Worm (Caenorhabditis elegans) whole organism, L4 larva: ENCODE data around the gene acc-3.

ENCODE experiments used
- ceh-20 ChIP-seq: fragments of 200-800 bp; sonication (Bioruptor generic); IDR thresholded peaks from 2 replicates; pipeline ENCODE4 v1.3.6; 2022; ENCODE audit warnings: missing genetic modification reagents, missing genetic modification characterization, missing compliant biosample characterization
- daf-16 ChIP-seq, 3 experiments: sonication (generic microtip); optimal IDR thresholded peaks; 2 replicates each; lab custom pipeline; 2016 to 2017; ENCODE audit warnings: missing genetic modification characterization in 3 of 3, missing genetic modification reagents in 3 of 3, mild to moderate bottlenecking in 2 of 3, missing compliant biosample characterization in 2 of 3, missing biosample characterization in 1 of 3, moderate library complexity in 1 of 3
- hif-1 ChIP-seq, 2 experiments: sonication (generic microtip); optimal IDR thresholded peaks; 2 replicates each; lab custom pipeline; 2016 to 2017; ENCODE audit warnings: missing compliant biosample characterization in 2 of 2, missing genetic modification characterization in 2 of 2, missing genetic modification reagents in 2 of 2, missing genotype in 2 of 2, mild to moderate bottlenecking in 1 of 2
- hlh-11 ChIP-seq: fragments of 200-800 bp; sonication (Bioruptor generic); optimal IDR thresholded peaks from 2 replicates; lab custom pipeline; 2018; ENCODE audit warnings: mild to moderate bottlenecking, missing genetic modification characterization, missing compliant biosample characterization
- hlh-30 ChIP-seq: sonication (generic microtip); optimal IDR thresholded peaks from 2 replicates; lab custom pipeline; 2017; ENCODE audit warnings: antibody characterized with exemption, mild to moderate bottlenecking, missing genetic modification characterization, missing compliant biosample characterization; ENCODE audit not compliant: insufficient read depth
- madf-5 ChIP-seq, 2 experiments: fragments of 200-800 bp; sonication (Bioruptor generic); IDR thresholded peaks; 2 replicates each; pipeline ENCODE4 v1.3.6; 2022; ENCODE audit warnings: missing compliant biosample characterization in 2 of 2, missing genetic modification characterization in 2 of 2
- nhr-28 ChIP-seq: fragments of 150-350 bp; optimal IDR thresholded peaks from 2 replicates; lab custom pipeline; 2014; ENCODE audit warnings: missing biosample characterization, missing genetic modification characterization
- pha-4 ChIP-seq, 2 experiments: fragments of 150-350 bp in 1 of 2; fragments of 200-800 bp in 1 of 2; sonication (Bioruptor generic) in 1 of 2; IDR thresholded peaks in 1 of 2; optimal IDR thresholded peaks in 1 of 2; 2 replicates each; pipeline versions ENCODE4 v1.3.6 to Lab custom; 2014 to 2022; ENCODE audit warnings: missing genetic modification characterization in 2 of 2, missing genetic modification reagents in 2 of 2, missing biosample characterization in 1 of 2, missing compliant biosample characterization in 1 of 2
- php-3 ChIP-seq: fragments of 200-800 bp; sonication (Bioruptor generic); IDR thresholded peaks from 2 replicates; pipeline ENCODE4 v1.3.6; 2022; ENCODE audit warnings: missing genetic modification reagents, missing genetic modification characterization, missing compliant biosample characterization
- pqm-1 ChIP-seq: sonication (generic microtip); optimal IDR thresholded peaks from 2 replicates; lab custom pipeline; 2017; ENCODE audit warnings: missing biosample characterization, missing genetic modification characterization
- unc-62 ChIP-seq, 3 experiments: fragments of 150-350 bp in 1 of 3; sonication (generic microtip); optimal IDR thresholded peaks in 2 of 3; peaks in 1 of 3; 1 replicate in 1 of 3; 2 replicates in 2 of 3; lab custom pipeline; 2014 to 2017; ENCODE audit warnings: missing biosample characterization in 3 of 3, missing genetic modification characterization in 3 of 3, missing genetic modification reagents in 3 of 3, missing genotype in 1 of 3
- zip-11 ChIP-seq: fragments of 200-800 bp; sonication (Bioruptor generic); IDR thresholded peaks from 2 replicates; pipeline ENCODE4 v1.3.6; 2022; ENCODE audit warnings: missing genetic modification characterization, missing compliant biosample characterization

The acc-3 gene

ce11 chrX:4676702-4677101, 50.6 kb downstream of the acc-3 start:
- TF ChIP-seq ceh-20 = no peak
- TF ChIP-seq pha-4 (GFP tag; IDR thresholded peaks at IDR 0.05; lab: Robert Waterston, UW) = no peak
- TF ChIP-seq pha-4 (tag; optimal IDR thresholded peaks at IDR 0.05; lab: Kevin White, UChicago) = no peak
- TF ChIP-seq unc-62 (GFP tag; optimal IDR thresholded peaks at IDR 0.05 in 1 of 2; lab: Kevin White, UChicago) = peak in 1 of 2 experiments; percentile 91
- TF ChIP-seq unc-62 (tag; optimal IDR thresholded peaks at IDR 0.05; lab: Kevin White, UChicago) = no peak
- 0 out of 4 replicates have a peak, but pooled peaks of 1 of the 2 experiments have one; percentile 46 for TF ChIP-seq madf-5 (GFP tag; IDR thresholded peaks at IDR 0.05; lab: Robert Waterston, UW)
- TF ChIP-seq hif-1 (tag; optimal IDR thresholded peaks at IDR 0.05; lab: Kevin White, UChicago) = no peak
- TF ChIP-seq, all 104 proteins: peak for 2

- TF ChIP-seq daf-16 (GFP tag; optimal IDR thresholded peaks at IDR 0.05; lab: Kevin White, UChicago) = no peak
- peak; percentile 24 for TF ChIP-seq daf-16 (tag; optimal IDR thresholded peaks at IDR 0.05; lab: Kevin White, UChicago)
- no peak for TF ChIP-seq hif-1 (tag; optimal IDR thresholded peaks at IDR 0.05; lab: Kevin White, UChicago)
- no peak for TF ChIP-seq zip-11
- 0 out of 2 replicates have a peak, but pooled peaks have one; percentile 9 for TF ChIP-seq php-3 (GFP tag; lab: Robert Waterston, UW)
- TF ChIP-seq pqm-1 (tag; lab: Kevin White, UChicago) = peak; percentile 0
- TF ChIP-seq nhr-28 (tag; lab: Kevin White, UChicago) = peak; percentile 59
- TF ChIP-seq hlh-30 = peak; percentile 27
- peak; percentile 25 for TF ChIP-seq hlh-11 (tag; lab: Kevin White, UChicago)
- TF ChIP-seq, all 104 proteins: peak for 6
Measured at ce11 chrX:4673165-4673756, 54.0 kb downstream of the acc-3 start, which contains the start of gene tmem-135. Gene tmem-135, plus strand, starts transcription at chrX:4673706.
